Worm (Caenorhabditis elegans): ENCODE measurements around the gene sdz-16.

Gene sdz-16

ce11 chrV:17301375-17301774, 26.4 kb downstream of the sdz-16 start, which contains the start of gene K10G4.5:
TSS of gene K10G4.5 (minus strand) at chrV:17301475.
- TF ChIP-seq flt-1 (GFP tag; IDR thresholded peaks at IDR 0.05) (no peak), med-1 (GFP tag; optimal IDR thresholded peaks at IDR 0.05; ENCODE audit: insufficient read depth) (no peak), ref-1 (GFP tag; conservative IDR thresholded peaks at IDR 0.05) (no peak)

- TF ChIP-seq T22C8.4 (GFP tag; IDR thresholded peaks at IDR 0.05) (no peak), ztf-29 (GFP tag; IDR thresholded peaks at IDR 0.05) (no peak), klf-2 (GFP tag; conservative IDR thresholded peaks at IDR 0.05) (no peak), cog-1 (tag; optimal IDR thresholded peaks at IDR 0.05) (no peak), ztf-23 (GFP tag; IDR thresholded peaks at IDR 0.05) (no peak), ref-1 (GFP tag; conservative IDR thresholded peaks at IDR 0.05) (no peak), flt-1 (GFP tag; IDR thresholded peaks at IDR 0.05) (no peak), tab-1 (GFP tag; IDR thresholded peaks at IDR 0.05) (no peak), med-1 (GFP tag; optimal IDR thresholded peaks at IDR 0.05; ENCODE audit: insufficient read depth) (no peak)
Observed at ce11 chrV:17298657-17299056, 29.1 kb downstream of the sdz-16 start.

- TF ChIP-seq flt-1 (GFP tag; IDR thresholded peaks at IDR 0.05) (no peak), med-1 (GFP tag; optimal IDR thresholded peaks at IDR 0.05; ENCODE audit: insufficient read depth) (no peak), klf-2 (GFP tag; conservative IDR thresholded peaks at IDR 0.05) (no peak), ztf-29 (GFP tag; IDR thresholded peaks at IDR 0.05) (no peak), ztf-23 (GFP tag; IDR thresholded peaks at IDR 0.05) (no peak), ref-1 (GFP tag; conservative IDR thresholded peaks at IDR 0.05) (no peak), cog-1 (tag; optimal IDR thresholded peaks at IDR 0.05) (no peak), T22C8.4 (GFP tag; IDR thresholded peaks at IDR 0.05) (no peak), tab-1 (GFP tag; IDR thresholded peaks at IDR 0.05) (no peak)
Observed at ce11 chrV:17296443-17296842, 31.3 kb downstream of the sdz-16 start.

ce11 chrV:17292740-17293139, 35.0 kb downstream of the sdz-16 start:
- TF ChIP-seq med-1 (GFP tag; optimal IDR thresholded peaks at IDR 0.05; ENCODE audit: insufficient read depth) (no peak), cog-1 (tag; optimal IDR thresholded peaks at IDR 0.05) (no peak), klf-2 (GFP tag; conservative IDR thresholded peaks at IDR 0.05) (no peak), ztf-23 (GFP tag; IDR thresholded peaks at IDR 0.05) (no peak), flt-1 (GFP tag; IDR thresholded peaks at IDR 0.05) (no peak)

ce11 chrV:17284159-17284558, 43.6 kb downstream of the sdz-16 start:
- TF ChIP-seq T22C8.4 (GFP tag; IDR thresholded peaks at IDR 0.05): no peak
- TF ChIP-seq klf-2 (GFP tag; conservative IDR thresholded peaks at IDR 0.05): no peak
- TF ChIP-seq ztf-29 (GFP tag; IDR thresholded peaks at IDR 0.05): no peak
- TF ChIP-seq ztf-23 (GFP tag; IDR thresholded peaks at IDR 0.05): no peak
- TF ChIP-seq ref-1 (GFP tag; conservative IDR thresholded peaks at IDR 0.05): no peak
- no peak for TF ChIP-seq tab-1 (GFP tag; IDR thresholded peaks at IDR 0.05)
- no peak for TF ChIP-seq flt-1 (GFP tag; IDR thresholded peaks at IDR 0.05)
- TF ChIP-seq med-1 (GFP tag; optimal IDR thresholded peaks at IDR 0.05; ENCODE audit: insufficient read depth): no peak
- no peak for TF ChIP-seq cog-1 (tag; optimal IDR thresholded peaks at IDR 0.05)
